Worm (Caenorhabditis elegans) whole organism, late embryonic: Measurements from ENCODE around the gene ogt-1.

Experiments
- ceh-14 ChIP-seq: sonication (generic microtip); optimal IDR thresholded peaks from 2 replicates; lab custom pipeline; 2016; ENCODE audit warnings: missing genotype, missing genetic modification characterization, missing compliant biosample characterization
- ceh-19 ChIP-seq: fragments of 200-800 bp; sonication (Bioruptor generic); optimal IDR thresholded peaks from 2 replicates; lab custom pipeline; 2018; ENCODE audit warnings: mild to moderate bottlenecking, missing genetic modification characterization, missing compliant biosample characterization
- che-1 ChIP-seq: sonication (generic microtip); optimal IDR thresholded peaks from 2 replicates; lab custom pipeline; 2016; ENCODE audit warnings: mild to moderate bottlenecking, missing genetic modification characterization, missing compliant biosample characterization
- hlh-30 ChIP-seq: sonication (generic microtip); optimal IDR thresholded peaks from 2 replicates; lab custom pipeline; 2017; ENCODE audit warnings: antibody characterized with exemption, missing genetic modification characterization, missing compliant biosample characterization; ENCODE audit not compliant: insufficient read depth
- mec-3 ChIP-seq: sonication (generic microtip); optimal IDR thresholded peaks from 2 replicates; lab custom pipeline; 2016; ENCODE audit warnings: borderline replicate concordance, missing genetic modification characterization, missing compliant biosample characterization
- nhr-232 ChIP-seq: sonication (generic microtip); optimal IDR thresholded peaks from 2 replicates; lab custom pipeline; 2016; ENCODE audit warnings: missing genetic modification characterization, missing compliant biosample characterization
- odd-2 ChIP-seq: sonication (generic microtip); optimal IDR thresholded peaks from 2 replicates; lab custom pipeline; 2017; ENCODE audit warnings: antibody characterized with exemption, mild to moderate bottlenecking, missing genetic modification characterization, missing compliant biosample characterization
- sox-2 ChIP-seq: fragments of 200-800 bp; sonication (Bioruptor generic); IDR thresholded peaks from 2 replicates; pipeline ENCODE4 v1.3.6; 2022; ENCODE audit warnings: missing genetic modification reagents, missing genetic modification characterization, missing compliant biosample characterization
- tbx-7 ChIP-seq: sonication (generic microtip); optimal IDR thresholded peaks from 2 replicates; lab custom pipeline; 2016; ENCODE audit warnings: missing genotype, missing genetic modification characterization, missing compliant biosample characterization
- unc-42 ChIP-seq: sonication (generic microtip); optimal IDR thresholded peaks from 2 replicates; lab custom pipeline; 2016; ENCODE audit warnings: missing genotype, missing genetic modification characterization, missing compliant biosample characterization

Gene ogt-1

ce11 chrIII:7096481-7096880, 57.1 kb downstream of the ogt-1 start:
- TF ChIP-seq nhr-232 (no peak), odd-2 (tag; lab: Kevin White, UChicago) (no peak), hlh-30 (tag; lab: Kevin White, UChicago) (no peak), ceh-19 (GFP tag; lab: Kevin White, UChicago) (no peak), che-1 (tag; lab: Kevin White, UChicago) (no peak), ceh-14 (tag; lab: Kevin White, UChicago) (no peak), tbx-7 (tag; lab: Kevin White, UChicago) (no peak), mec-3 (tag; lab: Kevin White, UChicago) (no peak), sox-2 (GFP tag; lab: Robert Waterston, UW) (no peak), unc-42 (tag; lab: Kevin White, UChicago) (no peak)
